Worm (Caenorhabditis elegans) whole organism, L4 larva: ENCODE data around the gene T04C12.1.
A peak's percentile ranks its signal among the peaks of the same experiment; 100 is the strongest.

Source experiments
- F37D6.2 ChIP-seq: sonication (generic microtip); optimal IDR thresholded peaks from 2 replicates; lab custom pipeline; 2016; ENCODE audit warnings: mild to moderate bottlenecking, missing genetic modification characterization, missing compliant biosample characterization
- aly-2 ChIP-seq: sonication (generic microtip); optimal IDR thresholded peaks from 2 replicates; lab custom pipeline; 2018; ENCODE audit warnings: missing biosample characterization, missing genetic modification characterization
- fos-1 ChIP-seq: fragments of 150-350 bp; optimal IDR thresholded peaks from 2 replicates; lab custom pipeline; 2014; ENCODE audit warnings: missing biosample characterization, missing genetic modification characterization
- jun-1 ChIP-seq: fragments of 150-350 bp; optimal IDR thresholded peaks from 2 replicates; lab custom pipeline; 2014; ENCODE audit warnings: missing biosample characterization, missing genetic modification reagents, missing genetic modification characterization
- nhr-76 ChIP-seq: fragments of 150-350 bp; optimal IDR thresholded peaks from 2 replicates; lab custom pipeline; 2014; ENCODE audit warnings: missing biosample characterization, missing genetic modification characterization
- unc-62 ChIP-seq, 3 experiments: fragments of 150-350 bp in 1 of 3; sonication (generic microtip); optimal IDR thresholded peaks in 2 of 3; peaks in 1 of 3; 1 replicate in 1 of 3; 2 replicates in 2 of 3; lab custom pipeline; 2014 to 2017; ENCODE audit warnings: missing biosample characterization in 3 of 3, missing genetic modification characterization in 3 of 3, missing genetic modification reagents in 3 of 3, missing genotype in 1 of 3

DNA sequence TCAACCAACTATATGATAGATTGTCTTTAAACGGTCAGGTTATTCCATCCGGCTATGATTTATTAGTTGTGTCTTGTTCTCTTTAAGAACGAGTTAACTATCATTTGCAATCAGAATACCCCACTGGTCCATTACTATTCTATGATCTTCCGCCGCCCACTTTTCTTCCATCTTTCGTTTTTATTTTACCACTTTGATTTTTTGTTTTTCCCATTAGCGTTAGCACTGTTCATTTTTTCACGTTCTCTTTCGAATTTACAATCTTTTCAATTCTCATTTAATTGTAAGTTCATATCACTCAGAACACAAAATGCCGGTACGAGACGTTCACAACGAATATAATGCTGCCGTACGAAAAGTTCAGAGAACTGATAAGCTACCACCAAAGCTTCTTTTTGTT, 5.2 kb downstream of the T04C12.1 start, which contains the start of gene T04C12.7:
- TF ChIP-seq F37D6.2 (tag; lab: Kevin White, UChicago) (no peak), fos-1 (tag; lab: Kevin White, UChicago) (no peak), nhr-76 (no peak), unc-62 (GFP tag; optimal IDR thresholded peaks at IDR 0.05 in 1 of 2; lab: Kevin White, UChicago) (peak in 1 of 2 experiments; percentile 58), unc-62 (tag; optimal IDR thresholded peaks at IDR 0.05; lab: Kevin White, UChicago) (no peak), aly-2 (tag; lab: Kevin White, UChicago) (no peak), jun-1 (no peak)
